Fruit fly (Drosophila melanogaster): ENCODE measurements around the gene Rtel1.

The Rtel1 gene

DNA sequence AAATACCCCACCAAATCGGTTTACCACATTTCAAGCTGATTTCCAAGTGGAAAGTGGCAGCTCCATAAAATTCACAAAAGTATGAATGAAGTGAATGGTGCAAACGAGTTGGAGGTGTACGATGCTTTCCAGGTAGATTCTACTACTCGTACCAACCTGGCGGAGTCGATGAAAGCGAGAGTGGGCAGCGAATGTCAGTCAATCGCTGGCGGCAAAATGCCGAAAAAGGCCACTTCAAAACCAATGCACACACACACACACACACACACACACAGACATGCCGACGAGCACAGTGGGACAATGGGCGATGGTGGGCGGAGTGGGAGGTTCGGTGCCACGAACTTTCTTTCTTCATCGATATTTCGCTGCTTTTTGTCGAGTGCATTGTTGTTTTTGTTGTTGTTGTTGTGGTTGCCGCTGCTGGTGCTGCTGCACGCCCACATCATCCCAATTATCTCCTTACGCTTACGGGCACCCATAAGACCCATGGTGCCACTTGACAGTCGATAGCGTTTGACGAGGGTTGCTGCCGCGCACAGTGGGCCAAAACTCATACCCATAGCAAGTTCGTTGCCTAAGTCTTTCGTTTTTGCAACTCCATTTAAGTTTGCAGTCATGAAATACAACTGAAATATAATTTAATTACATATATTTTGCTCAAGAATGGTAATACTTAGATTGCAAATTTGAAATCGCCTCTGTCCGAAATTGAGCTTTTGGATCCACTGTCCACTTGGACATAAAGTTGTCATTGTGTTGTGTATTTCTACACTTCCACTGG is 35.9 kb downstream of the Rtel1 start (continued):
- TF ChIP-seq Atf3 (GFP tag; optimal IDR thresholded peaks at IDR 0.05) (no peak), Sry-β (GFP tag; optimal IDR thresholded peaks at IDR 0.05) (no peak), Hmx (GFP tag; optimal IDR thresholded peaks at IDR 0.05) (no peak), z (GFP tag; IDR thresholded peaks at IDR 0.05) (no peak), CG11093 (GFP tag; IDR thresholded peaks at IDR 0.05) (peak; percentile 36; the same call in 1 of the 3 replicates), CG6272 (GFP tag; IDR thresholded peaks at IDR 0.05) (no peak), Myb (GFP tag; optimal IDR thresholded peaks at IDR 0.05) (no peak), C15 (GFP tag; IDR thresholded peaks at IDR 0.05) (no peak), NC2α (GFP tag; optimal IDR thresholded peaks at IDR 0.05) (no peak), nerfin-2 (GFP tag; IDR thresholded peaks at IDR 0.05; ENCODE audit: partially characterized antibody) (no peak), mirr (GFP tag; optimal IDR thresholded peaks at IDR 0.05) (no peak), Poxn (GFP tag; IDR thresholded peaks at IDR 0.05) (no peak), CG1233 (GFP tag; optimal IDR thresholded peaks at IDR 0.05) (peak; percentile 6), CG11085 (GFP tag; IDR thresholded peaks at IDR 0.05) (no peak), CG8388 (GFP tag; optimal IDR thresholded peaks at IDR 0.05) (peak; percentile 50), Awh (GFP tag; IDR thresholded peaks at IDR 0.05) (no peak), CG4404 (GFP tag; IDR thresholded peaks at IDR 0.05) (no peak), CG17802 (tag; optimal IDR thresholded peaks at IDR 0.05) (no peak), CG6813 (GFP tag; optimal IDR thresholded peaks at IDR 0.05) (peak; percentile 2), H15 (GFP tag; IDR thresholded peaks at IDR 0.05) (0 out of 3 replicates have a peak, but pooled peaks have one; percentile 56), Lpt (GFP tag; optimal IDR thresholded peaks at IDR 0.05) (no peak), Gug (GFP tag; IDR thresholded peaks at IDR 0.05) (0 out of 4 replicates have a peak, but pooled peaks have one; percentile 19), run (tag; optimal IDR thresholded peaks at IDR 0.05) (no peak), CG7928 (GFP tag; optimal IDR thresholded peaks at IDR 0.05) (no peak), CG30020 (tag; optimal IDR thresholded peaks at IDR 0.05) (no peak), bbx (GFP tag; IDR thresholded peaks at IDR 0.05; ENCODE audit: partially characterized antibody) (no peak), CG3163 (GFP tag; optimal IDR thresholded peaks at IDR 0.05) (no peak), gsb-n (tag; optimal IDR thresholded peaks at IDR 0.05) (peak; percentile 34), phol (tag; optimal IDR thresholded peaks at IDR 0.05) (peak; percentile 62), CG12769 (tag; optimal IDR thresholded peaks at IDR 0.05) (no peak), lilli (GFP tag; optimal IDR thresholded peaks at IDR 0.05) (peak; percentile 10), HLH54F (GFP tag; optimal IDR thresholded peaks at IDR 0.05) (no peak), pan (optimal IDR thresholded peaks at IDR 0.05) (no peak), pan (GFP tag; optimal IDR thresholded peaks at IDR 0.05 in 1 of 2, IDR thresholded peaks at IDR 0.05 in 1 of 2) (peak in 1 of 2 experiments; percentile 37), Sin3A (optimal IDR thresholded peaks at IDR 0.05) (no peak), CG14014 (GFP tag; IDR thresholded peaks at IDR 0.05) (0 out of 2 replicates have a peak, but pooled peaks have one; percentile 23), CG10321 (GFP tag; IDR thresholded peaks at IDR 0.05) (no peak), Chrac-16 (GFP tag; optimal IDR thresholded peaks at IDR 0.05) (peak; percentile 27), CG12391 (tag; optimal IDR thresholded peaks at IDR 0.05) (peak; percentile 45), CG13123 (GFP tag; optimal IDR thresholded peaks at IDR 0.05) (no peak), HLH3B (GFP tag; IDR thresholded peaks at IDR 0.05) (peak; percentile 45), CG10543 (GFP tag; optimal IDR thresholded peaks at IDR 0.05) (no peak), CG32532 (GFP tag; IDR thresholded peaks at IDR 0.05) (no peak), GATAe (GFP tag; conservative IDR thresholded peaks at IDR 0.05) (no peak), Dp (GFP tag; optimal IDR thresholded peaks at IDR 0.05) (no peak), CG12659 (GFP tag; optimal IDR thresholded peaks at IDR 0.05) (peak; percentile 14), Trl (optimal IDR thresholded peaks at IDR 0.05) (no peak), Trl (GFP tag; optimal IDR thresholded peaks at IDR 0.05) (no peak), Antp (GFP tag; optimal IDR thresholded peaks at IDR 0.05) (no peak), CG12219 (GFP tag; optimal IDR thresholded peaks at IDR 0.05) (peak; percentile 36), ERR (GFP tag; optimal IDR thresholded peaks at IDR 0.05) (no peak)

All from whole organism, embryonic.